Fruit fly (Drosophila melanogaster): Measurements from ENCODE around the gene wat.

- TF ChIP-seq Sp1 (GFP tag; optimal IDR thresholded peaks at IDR 0.05) (no peak), Mio (GFP tag; optimal IDR thresholded peaks at IDR 0.05) (no peak), Dif (GFP tag; optimal IDR thresholded peaks at IDR 0.05; ENCODE audit: partially characterized antibody) (no peak), dmrt93B (GFP tag; optimal IDR thresholded peaks at IDR 0.05) (no peak), N (GFP tag; optimal IDR thresholded peaks at IDR 0.05) (no peak), psq (GFP tag; optimal IDR thresholded peaks at IDR 0.05) (no peak), lola (GFP tag; optimal IDR thresholded peaks at IDR 0.05) (no peak), Hnf4 (GFP tag; optimal IDR thresholded peaks at IDR 0.05) (no peak), usp (GFP tag; optimal IDR thresholded peaks at IDR 0.05) (no peak)
Observed at dm6 chr3R:29066285-29066684, 46.1 kb upstream of the wat start.

Data from whole organism, wandering third instar larva.